Worm (Caenorhabditis elegans): Measurements from ENCODE around the gene twk-35.

Gene twk-35

ce11 chrV:20903167-20904093, 40.6 kb downstream of the twk-35 start, which contains the start of gene amx-3 (continued):
- TF ChIP-seq ZK546.5 (tag; optimal IDR thresholded peaks at IDR 0.05) = no peak

DNA sequence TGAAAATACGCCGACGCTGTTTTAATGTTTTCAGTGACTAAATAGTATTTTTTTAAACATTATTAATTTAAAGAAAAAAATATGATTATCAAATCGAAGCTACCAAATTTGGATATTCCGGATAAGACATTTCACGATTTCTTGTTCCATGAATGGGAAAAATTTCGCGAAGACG, 41.2 kb downstream of the twk-35 start, which contains the start of gene acs-12:
Gene acs-12, plus strand, starts transcription at position 76 of the 175 bp plus-strand sequence.
- TF ChIP-seq Y48G9A.11 (GFP tag; IDR thresholded peaks at IDR 0.05) = no peak
- TF ChIP-seq dmd-9 (GFP tag; IDR thresholded peaks at IDR 0.05) = no peak
- TF ChIP-seq jun-1 (tag; optimal IDR thresholded peaks at IDR 0.05) = no peak

ce11 chrV:20906977-20907376, 44.2 kb downstream of the twk-35 start:
- no peak for TF ChIP-seq zfp-3 (GFP tag; conservative IDR thresholded peaks at IDR 0.05)
- no peak for TF ChIP-seq lin-38 (GFP tag; IDR thresholded peaks at IDR 0.05)
- TF ChIP-seq hlh-30 (tag; optimal IDR thresholded peaks at IDR 0.05; ENCODE audit: insufficient read depth) = no peak
- no peak for TF ChIP-seq nhr-111 (GFP tag; optimal IDR thresholded peaks at IDR 0.05)
- no peak for TF ChIP-seq lin-29 (GFP tag; IDR thresholded peaks at IDR 0.05)
- peak in 1 of 2 experiments; percentile 92 for TF ChIP-seq unc-62 (GFP tag; optimal IDR thresholded peaks at IDR 0.05 in 1 of 2)
- no peak for TF ChIP-seq unc-62 (tag; optimal IDR thresholded peaks at IDR 0.05)

- TF ChIP-seq zfp-3 (GFP tag; conservative IDR thresholded peaks at IDR 0.05) (no peak), php-3 (GFP tag; IDR thresholded peaks at IDR 0.05) (0 out of 2 replicates have a peak, but pooled peaks have one; percentile 10), aha-1 (tag) (no peak), spr-1 (tag; optimal IDR thresholded peaks at IDR 0.05) (no peak), ama-1 (optimal IDR thresholded peaks at IDR 0.05) (no peak), pha-4 (GFP tag; IDR thresholded peaks at IDR 0.05) (no peak), pha-4 (tag; optimal IDR thresholded peaks at IDR 0.05) (no peak), nhr-48 (tag; optimal IDR thresholded peaks at IDR 0.05) (peak; percentile 28), nhr-10 (tag; optimal IDR thresholded peaks at IDR 0.05) (no peak), Y5F2A.4 (GFP tag; optimal IDR thresholded peaks at IDR 0.05) (no peak), F26F4.8 (GFP tag; conservative IDR thresholded peaks at IDR 0.05) (no peak), F10B5.3 (tag; optimal IDR thresholded peaks at IDR 0.05) (no peak), daf-19 (GFP tag; conservative IDR thresholded peaks at IDR 0.05) (no peak), nhr-6 (tag; optimal IDR thresholded peaks at IDR 0.05) (no peak), lin-29 (GFP tag; IDR thresholded peaks at IDR 0.05) (no peak), lin-15B (tag; optimal IDR thresholded peaks at IDR 0.05) (no peak), ztf-11 (tag; optimal IDR thresholded peaks at IDR 0.05) (no peak), dpl-1 (GFP tag; optimal IDR thresholded peaks at IDR 0.05) (no peak), mxl-3 (GFP tag; optimal IDR thresholded peaks at IDR 0.05) (no peak), unc-39 (tag; optimal IDR thresholded peaks at IDR 0.05) (no peak), nhr-76 (tag; optimal IDR thresholded peaks at IDR 0.05) (no peak), hlh-11 (tag; optimal IDR thresholded peaks at IDR 0.05) (peak; percentile 57), zip-2 (tag; optimal IDR thresholded peaks at IDR 0.05) (no peak), snpc-4 (tag; optimal IDR thresholded peaks at IDR 0.05) (no peak), ZK546.5 (tag; optimal IDR thresholded peaks at IDR 0.05) (no peak), ceh-44 (GFP tag; IDR thresholded peaks at IDR 0.05) (no peak), dmd-6 (GFP tag; IDR thresholded peaks at IDR 0.05) (peak; percentile 83), ceh-20 (GFP tag; IDR thresholded peaks at IDR 0.05) (no peak), mxl-2 (GFP tag; conservative IDR thresholded peaks at IDR 0.05) (no peak), tag-97 (GFP tag; IDR thresholded peaks at IDR 0.05) (no peak), lin-39 (tag; optimal IDR thresholded peaks at IDR 0.05) (no peak), mdt-29 (GFP tag; IDR thresholded peaks at IDR 0.05) (no peak), skn-1 (tag; optimal IDR thresholded peaks at IDR 0.05) (no peak), nhr-11 (tag; optimal IDR thresholded peaks at IDR 0.05) (no peak), ceh-82 (tag; optimal IDR thresholded peaks at IDR 0.05) (no peak), unc-62 (GFP tag; optimal IDR thresholded peaks at IDR 0.05 in 1 of 2) (no peak), unc-62 (tag; optimal IDR thresholded peaks at IDR 0.05) (no peak), ctbp-1 (GFP tag; IDR thresholded peaks at IDR 0.05) (no peak), F44E2.7 (GFP tag; IDR thresholded peaks at IDR 0.05) (no peak), lsy-2 (tag; optimal IDR thresholded peaks at IDR 0.05) (no peak)
Measured at ce11 chrV:20909761-20910160, 47.0 kb downstream of the twk-35 start.

All from whole organism, L4 larva.